Worm (Caenorhabditis elegans): ENCODE measurements around the gene nas-25.

DNA sequence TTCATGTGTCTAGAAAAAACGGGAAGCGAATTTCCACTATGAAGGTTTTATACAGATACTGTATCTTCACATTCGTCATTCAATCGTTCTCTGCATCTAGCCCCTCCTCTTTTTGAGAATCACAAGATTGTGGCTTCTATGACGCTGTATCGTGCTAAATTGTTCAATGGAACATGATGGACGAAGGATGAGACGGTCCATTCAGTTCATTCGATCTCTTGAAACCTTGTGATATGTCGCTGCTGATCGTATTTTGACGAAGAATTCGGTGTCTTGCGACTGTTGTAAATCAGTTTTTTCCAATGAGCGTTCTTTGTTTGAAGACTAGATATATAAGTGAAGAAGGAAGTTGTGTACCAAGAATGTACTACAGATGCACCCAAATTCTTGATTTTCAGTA, 12.2 kb upstream of the nas-25 start:
- peak; percentile 30 for TF ChIP-seq nhr-11 (tag; optimal IDR thresholded peaks at IDR 0.05)
- TF ChIP-seq unc-39 (tag; optimal IDR thresholded peaks at IDR 0.05), result no peak
- no peak for TF ChIP-seq aly-2 (tag; optimal IDR thresholded peaks at IDR 0.05)
- TF ChIP-seq lin-39 (tag; optimal IDR thresholded peaks at IDR 0.05), result peak; percentile 22
- TF ChIP-seq nhr-77 (tag; optimal IDR thresholded peaks at IDR 0.05), result no peak
- TF ChIP-seq elt-1 (tag; optimal IDR thresholded peaks at IDR 0.05), result peak; percentile 55
- no peak for TF ChIP-seq ceh-82 (tag; optimal IDR thresholded peaks at IDR 0.05)
- TF ChIP-seq snpc-4 (tag; optimal IDR thresholded peaks at IDR 0.05), result no peak
- no peak for TF ChIP-seq egl-27 (tag; optimal IDR thresholded peaks at IDR 0.05)
- no peak for TF ChIP-seq fkh-10 (GFP tag; optimal IDR thresholded peaks at IDR 0.05)
